Fruit fly (Drosophila melanogaster) whole organism, embryonic: Measurements from ENCODE around the gene CG14947.
A peak's percentile ranks its signal among the peaks of the same experiment; 100 is the strongest.

ENCODE experiments used
- Adf1 ChIP-seq: fragments of 200-800 bp; sonication (Bioruptor generic); IDR thresholded peaks from 2 replicates; pipeline ENCODE4 v1.3.6; 2022; ENCODE audit warnings: missing biosample characterization, missing genetic modification characterization
- CG10209 ChIP-seq: fragments of 200-800 bp; sonication (Bioruptor generic); optimal IDR thresholded peaks from 3 replicates; lab custom pipeline; 2017; ENCODE audit warnings: missing biosample characterization, mild to moderate bottlenecking, missing genetic modification characterization, missing genetic modification reagents
- CG10979 ChIP-seq: fragments of 200-800 bp; sonication (Bioruptor generic); optimal IDR thresholded peaks from 2 replicates; lab custom pipeline; 2018; ENCODE audit warnings: missing biosample characterization, mild to moderate bottlenecking, missing genetic modification characterization, moderate library complexity
- CG12071 ChIP-seq: fragments of 200-800 bp; sonication (Bioruptor generic); optimal IDR thresholded peaks from 3 replicates; lab custom pipeline; 2018; ENCODE audit warnings: missing biosample characterization, mild to moderate bottlenecking, missing genetic modification characterization
- CG12155 ChIP-seq: fragments of 200-800 bp; sonication (Bioruptor generic); optimal IDR thresholded peaks from 3 replicates; lab custom pipeline; 2016; ENCODE audit warnings: missing biosample characterization, missing genetic modification characterization
- CG12659 ChIP-seq: fragments of 200-800 bp; sonication (Bioruptor generic); optimal IDR thresholded peaks from 3 replicates; lab custom pipeline; 2017; ENCODE audit warnings: mild to moderate bottlenecking, missing biosample characterization, missing genetic modification reagents, missing genetic modification characterization
- CG13123 ChIP-seq: fragments of 200-800 bp; sonication (Bioruptor generic); optimal IDR thresholded peaks from 2 replicates; lab custom pipeline; 2016; ENCODE audit warnings: missing biosample characterization, missing genetic modification characterization
- CG13624 ChIP-seq: fragments of 200-800 bp; sonication (Bioruptor generic); optimal IDR thresholded peaks from 2 replicates; lab custom pipeline; 2016; ENCODE audit warnings: missing biosample characterization, missing genetic modification characterization
- CG14441 ChIP-seq: fragments of 200-800 bp; sonication (Bioruptor generic); IDR thresholded peaks from 2 replicates; pipeline ENCODE4 v1.3.6; 2022; ENCODE audit warnings: missing biosample characterization, missing genetic modification characterization
- CG15073 ChIP-seq: fragments of 200-800 bp; sonication (Bioruptor generic); optimal IDR thresholded peaks from 2 replicates; lab custom pipeline; 2016; ENCODE audit warnings: missing biosample characterization, missing genetic modification characterization
- CG16813 ChIP-seq: fragments of 200-800 bp; sonication (Bioruptor generic); IDR thresholded peaks from 3 replicates; pipeline ENCODE4 v1.3.6; 2022; ENCODE audit warnings: missing biosample characterization, missing genetic modification characterization; ENCODE audit not compliant: partially characterized antibody
- CG1832 ChIP-seq: fragments of 200-800 bp; sonication (Bioruptor generic); optimal IDR thresholded peaks from 2 replicates; lab custom pipeline; 2017; ENCODE audit warnings: missing biosample characterization, mild to moderate bottlenecking, missing genetic modification characterization, inconsistent platforms
- CG2712 ChIP-seq: fragments of 200-800 bp; optimal IDR thresholded peaks from 3 replicates; lab custom pipeline; 2019; ENCODE audit warnings: missing biosample characterization, mild to moderate bottlenecking, missing genetic modification characterization, moderate library complexity
- CG31224 ChIP-seq: fragments of 200-800 bp; sonication (Bioruptor generic); IDR thresholded peaks from 2 replicates; pipeline ENCODE4 v1.3.6; 2022; ENCODE audit warnings: missing biosample characterization, missing genetic modification characterization
- CG3995 ChIP-seq: fragments of 200-800 bp; sonication (Bioruptor generic); optimal IDR thresholded peaks from 3 replicates; lab custom pipeline; 2016; ENCODE audit warnings: missing biosample characterization, missing genetic modification characterization
- CG6854 ChIP-seq: fragments of 200-800 bp; sonication (Bioruptor generic); optimal IDR thresholded peaks from 3 replicates; lab custom pipeline; 2017; ENCODE audit warnings: missing biosample characterization, mild to moderate bottlenecking, missing genetic modification characterization
- CG9797 ChIP-seq: fragments of 200-800 bp; sonication (Bioruptor generic); optimal IDR thresholded peaks from 3 replicates; lab custom pipeline; 2018; ENCODE audit warnings: missing biosample characterization, mild to moderate bottlenecking, missing genetic modification characterization
- Deaf1 ChIP-seq: fragments of 200-800 bp; optimal IDR thresholded peaks from 3 replicates; lab custom pipeline; 2019; ENCODE audit warnings: missing biosample characterization, mild to moderate bottlenecking, missing genetic modification characterization, moderate library complexity
- Dll ChIP-seq: fragments of 200-800 bp; sonication (Bioruptor generic); IDR thresholded peaks from 4 replicates; pipeline ENCODE4 v1.3.6; 2022; ENCODE audit warnings: missing biosample characterization, missing genetic modification characterization; ENCODE audit not compliant: partially characterized antibody
- Eip74EF ChIP-seq, 2 experiments: fragments of 200-800 bp in 1 of 2; fragments of >200 bp in 1 of 2; sonication (Bioruptor generic) in 1 of 2; optimal IDR thresholded peaks; 2 replicates each; lab custom pipeline; 2017 to 2019; ENCODE audit warnings: missing biosample characterization in 2 of 2, missing genetic modification characterization in 2 of 2, mild to moderate bottlenecking in 1 of 2, moderate library complexity in 1 of 2
- Hey ChIP-seq: fragments of 200-800 bp; sonication (Bioruptor generic); optimal IDR thresholded peaks from 3 replicates; lab custom pipeline; 2018; ENCODE audit warnings: missing biosample characterization, mild to moderate bottlenecking, missing genetic modification characterization
- Hr51 ChIP-seq, 2 experiments: fragments of 200-800 bp; sonication (Bioruptor generic); optimal IDR thresholded peaks; 2 replicates in 1 of 2; 3 replicates in 1 of 2; lab custom pipeline; 2016 to 2018; ENCODE audit warnings: missing biosample characterization in 2 of 2, missing genetic modification characterization in 2 of 2, mild to moderate bottlenecking in 1 of 2, moderate library complexity in 1 of 2
- Hr78 ChIP-seq, 2 experiments: fragments of 200-800 bp in 1 of 2; fragments of >200 bp in 1 of 2; sonication (Bioruptor generic) in 1 of 2; optimal IDR thresholded peaks; 2 replicates each; lab custom pipeline; 2017 to 2019; ENCODE audit warnings: missing biosample characterization in 2 of 2, missing genetic modification characterization in 2 of 2, mild to moderate bottlenecking in 1 of 2, moderate library complexity in 1 of 2
- MBD-R2 ChIP-seq: fragments of 200-800 bp; sonication (Bioruptor generic); IDR thresholded peaks from 2 replicates; pipeline ENCODE4 v1.3.6; 2022; ENCODE audit warnings: missing biosample characterization, missing genetic modification characterization
- Med ChIP-seq: fragments of 200-800 bp; sonication (Bioruptor generic); peaks from one replicate; lab custom pipeline; 2016; ENCODE audit warnings: missing biosample characterization, missing genetic modification characterization, mild to moderate bottlenecking, inconsistent platforms, moderate library complexity
- Sin3A ChIP-seq: fragments of >200 bp; optimal IDR thresholded peaks from 2 replicates; lab custom pipeline; 2018
- Sox102F ChIP-seq: fragments of 200-800 bp; sonication (Bioruptor generic); optimal IDR thresholded peaks from 2 replicates; lab custom pipeline; 2018; ENCODE audit warnings: missing biosample characterization, mild to moderate bottlenecking, missing genetic modification characterization, moderate library complexity
- ap ChIP-seq: fragments of 200-800 bp; sonication (Bioruptor generic); IDR thresholded peaks from 2 replicates; pipeline ENCODE4 v1.3.6; 2022; ENCODE audit warnings: missing biosample characterization, missing genetic modification characterization
- chinmo ChIP-seq: fragments of 200-800 bp; sonication (Bioruptor generic); IDR thresholded peaks from 4 replicates; pipeline ENCODE4 v1.3.6; 2022; ENCODE audit warnings: missing biosample characterization, missing genetic modification characterization; ENCODE audit not compliant: partially characterized antibody
- crol ChIP-seq: fragments of 200-800 bp; sonication (Bioruptor generic); IDR thresholded peaks from 2 replicates; pipeline ENCODE4 v1.3.6; 2022; ENCODE audit warnings: missing biosample characterization, missing genetic modification characterization
- crp ChIP-seq, 2 experiments: fragments of 200-800 bp; sonication (Bioruptor generic); optimal IDR thresholded peaks; 2 replicates in 1 of 2; 3 replicates in 1 of 2; lab custom pipeline; 2017; ENCODE audit warnings: missing biosample characterization in 2 of 2, missing genetic modification characterization in 2 of 2, mild to moderate bottlenecking in 1 of 2, moderate library complexity in 1 of 2
- da ChIP-seq: fragments of 200-800 bp; sonication (Bioruptor generic); optimal IDR thresholded peaks from 2 replicates; lab custom pipeline; 2016; ENCODE audit warnings: missing biosample characterization, missing genetic modification characterization
- dan ChIP-seq: fragments of 200-800 bp; sonication (Bioruptor generic); IDR thresholded peaks from 2 replicates; pipeline ENCODE4 v1.3.6; 2022; ENCODE audit warnings: missing biosample characterization, missing genetic modification characterization
- en ChIP-seq: fragments of 200-800 bp; sonication (Bioruptor generic); optimal IDR thresholded peaks from 2 replicates; lab custom pipeline; 2016; ENCODE audit warnings: missing biosample characterization, missing genetic modification characterization
- exex ChIP-seq: fragments of 200-800 bp; sonication (Bioruptor generic); optimal IDR thresholded peaks from 4 replicates; lab custom pipeline; 2018; ENCODE audit warnings: missing biosample characterization, mild to moderate bottlenecking, missing genetic modification characterization, moderate library complexity
- fu2 ChIP-seq: fragments of 200-800 bp; sonication (Bioruptor generic); optimal IDR thresholded peaks from 2 replicates; lab custom pipeline; 2016; ENCODE audit warnings: missing biosample characterization, missing genetic modification characterization
- grn ChIP-seq: fragments of 200-800 bp; sonication (Bioruptor generic); optimal IDR thresholded peaks from 3 replicates; lab custom pipeline; 2017; ENCODE audit warnings: missing biosample characterization, missing genetic modification characterization
- ham ChIP-seq: fragments of 200-800 bp; sonication (Bioruptor generic); IDR thresholded peaks from 2 replicates; pipeline ENCODE4 v1.3.6; 2022; ENCODE audit warnings: missing biosample characterization, missing genetic modification characterization
- jigr1 ChIP-seq: fragments of 200-800 bp; sonication (Bioruptor generic); IDR thresholded peaks from 3 replicates; pipeline ENCODE4 v1.3.6; 2022; ENCODE audit warnings: missing biosample characterization, missing genetic modification characterization
- mirr ChIP-seq: fragments of 200-800 bp; sonication (Bioruptor generic); optimal IDR thresholded peaks from 3 replicates; lab custom pipeline; 2018; ENCODE audit warnings: missing biosample characterization, mild to moderate bottlenecking, missing genetic modification characterization
- mld ChIP-seq: fragments of 200-800 bp; sonication (Bioruptor generic); IDR thresholded peaks from 3 replicates; pipeline ENCODE4 v1.3.6; 2022; ENCODE audit warnings: missing biosample characterization, missing genetic modification characterization; ENCODE audit not compliant: partially characterized antibody
- pnt ChIP-seq: fragments of 200-800 bp; sonication (Bioruptor generic); optimal IDR thresholded peaks from 3 replicates; lab custom pipeline; 2016; ENCODE audit warnings: missing biosample characterization, missing genetic modification characterization
- sd ChIP-seq: fragments of 200-800 bp; sonication (Bioruptor generic); optimal IDR thresholded peaks from 3 replicates; lab custom pipeline; 2018; ENCODE audit warnings: missing biosample characterization, mild to moderate bottlenecking, missing genetic modification characterization, moderate library complexity
- sug ChIP-seq: fragments of 200-800 bp; optimal IDR thresholded peaks from 2 replicates; lab custom pipeline; 2019; ENCODE audit warnings: missing biosample characterization, mild to moderate bottlenecking, missing genetic modification characterization, moderate library complexity
- tx ChIP-seq: fragments of 200-800 bp; sonication (Bioruptor generic); optimal IDR thresholded peaks from 2 replicates; lab custom pipeline; 2016; ENCODE audit warnings: missing biosample characterization, missing genetic modification characterization
- wek ChIP-seq: fragments of 200-800 bp; sonication (Bioruptor generic); optimal IDR thresholded peaks from 3 replicates; lab custom pipeline; 2018; ENCODE audit warnings: missing biosample characterization, mild to moderate bottlenecking, missing genetic modification characterization, moderate library complexity

The CG14947 gene

DNA sequence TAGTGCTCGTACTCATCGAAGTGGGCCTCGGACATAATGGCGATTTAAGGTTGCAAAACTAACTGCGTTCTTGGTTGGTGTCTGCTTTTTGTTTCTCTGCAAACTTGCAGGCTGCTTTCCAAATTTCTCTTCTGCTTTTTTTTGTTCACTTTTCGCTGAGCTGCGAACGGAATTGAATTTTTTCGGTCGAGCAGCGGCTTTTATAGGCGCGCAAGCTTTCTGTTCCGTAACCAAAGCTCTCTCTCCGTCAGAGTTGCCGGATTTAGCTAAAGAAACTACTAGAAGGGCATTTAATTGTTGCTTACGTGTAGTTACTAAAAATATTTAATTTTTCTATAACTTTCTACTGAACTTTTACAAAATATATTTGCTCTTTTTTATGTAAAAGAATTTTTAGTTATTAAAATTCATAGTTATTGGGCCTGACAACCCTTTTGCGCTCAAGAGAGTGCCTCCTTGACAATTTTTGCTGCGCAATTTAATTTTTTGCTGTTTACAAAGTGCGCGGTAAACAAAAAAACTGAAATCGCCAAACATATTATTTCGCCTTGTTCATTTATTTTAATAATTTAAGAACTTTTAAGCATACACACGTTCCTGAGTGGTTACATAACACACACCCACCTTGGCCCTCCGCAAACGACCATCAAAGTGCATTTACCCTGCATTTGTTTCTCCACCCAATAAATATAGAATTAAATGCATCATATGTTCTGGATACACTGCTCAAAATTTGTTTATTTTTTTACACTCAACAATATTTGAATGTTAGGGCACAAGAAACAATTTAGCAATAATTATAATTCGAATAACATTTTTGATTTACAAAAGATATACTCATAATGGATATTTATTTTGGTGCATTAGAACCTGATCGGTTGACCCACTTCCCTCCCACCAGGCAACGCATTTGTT, 29.7 kb upstream of the CG14947 start, which contains the start of gene CG6770 (continued):
- 0 out of 3 replicates have a peak, but pooled peaks have one; percentile 19 for TF ChIP-seq mld (GFP tag; lab: Robert Waterston, UW)
- TF ChIP-seq CG31224 (GFP tag; lab: Robert Waterston, UW), result peak; percentile 64
- TF ChIP-seq Med (GFP tag; lab: Kevin White, UChicago), result peak; percentile 92
- peak; percentile 11 for TF ChIP-seq CG15073 (GFP tag; lab: Kevin White, UChicago)
- peak; percentile 89 for TF ChIP-seq CG12659 (GFP tag; lab: Kevin White, UChicago)
- no peak for TF ChIP-seq tx (GFP tag; lab: Kevin White, UChicago)
- no peak for TF ChIP-seq wek (GFP tag; lab: Kevin White, UChicago)
- peak; percentile 73 for TF ChIP-seq CG10209 (GFP tag; lab: Kevin White, UChicago)
- peak; percentile 22; the same call in 1 of the 2 replicates for TF ChIP-seq crol (GFP tag; lab: Robert Waterston, UW)
- TF ChIP-seq CG12071 (GFP tag; lab: Kevin White, UChicago), result peak; percentile 37
- no peak for TF ChIP-seq fu2 (GFP tag; lab: Kevin White, UChicago)
- TF ChIP-seq, all 482 proteins: peak for 353

DNA sequence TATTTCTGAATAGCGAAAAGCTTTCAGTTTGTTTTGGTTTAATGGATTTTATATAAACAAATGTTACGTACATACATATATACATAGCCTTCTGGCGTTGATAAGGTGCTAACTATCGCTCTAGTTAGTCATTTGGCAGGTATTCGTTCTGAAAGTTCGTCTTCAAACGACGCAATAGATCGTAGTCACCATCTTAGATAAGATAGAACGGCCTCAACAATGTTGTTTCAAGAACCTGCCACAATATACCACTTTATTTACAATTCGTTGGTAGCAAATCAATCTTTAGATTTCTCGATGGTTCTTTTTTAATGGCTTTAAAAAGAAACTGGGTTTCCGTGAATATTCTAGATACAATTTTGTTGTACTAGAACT, 29.1 kb upstream of the CG14947 start:
- TF ChIP-seq CG6854 (GFP tag; lab: Kevin White, UChicago), result peak; percentile 29
- peak; percentile 8 for TF ChIP-seq Deaf1 (tag; lab: Kevin White, UChicago)
- TF ChIP-seq Hey (tag; lab: Kevin White, UChicago), result no peak
- TF ChIP-seq chinmo (GFP tag; lab: Robert Waterston, UW), result no peak
- no peak for TF ChIP-seq dan (GFP tag; lab: Robert Waterston, UW)
- no peak for TF ChIP-seq CG2712
- peak; percentile 80 for TF ChIP-seq exex
- peak; percentile 34; the same call in 1 of the 2 replicates for TF ChIP-seq CG14441
- peak; percentile 42 for TF ChIP-seq mirr (GFP tag; lab: Kevin White, UChicago)
- TF ChIP-seq sug (tag; lab: Kevin White, UChicago), result peak; percentile 21
- TF ChIP-seq sd (tag; lab: Kevin White, UChicago), result peak; percentile 98
- peak; percentile 98 for TF ChIP-seq grn (GFP tag; lab: Kevin White, UChicago)
- peak; percentile 75 for TF ChIP-seq CG13624 (GFP tag; lab: Kevin White, UChicago)
- TF ChIP-seq Hr78 (GFP tag; optimal IDR thresholded peaks at IDR 0.05; lab: Kevin White, UChicago), result no peak
- no peak for TF ChIP-seq CG3995 (GFP tag; lab: Kevin White, UChicago)
- no peak for TF ChIP-seq CG10979

DNA sequence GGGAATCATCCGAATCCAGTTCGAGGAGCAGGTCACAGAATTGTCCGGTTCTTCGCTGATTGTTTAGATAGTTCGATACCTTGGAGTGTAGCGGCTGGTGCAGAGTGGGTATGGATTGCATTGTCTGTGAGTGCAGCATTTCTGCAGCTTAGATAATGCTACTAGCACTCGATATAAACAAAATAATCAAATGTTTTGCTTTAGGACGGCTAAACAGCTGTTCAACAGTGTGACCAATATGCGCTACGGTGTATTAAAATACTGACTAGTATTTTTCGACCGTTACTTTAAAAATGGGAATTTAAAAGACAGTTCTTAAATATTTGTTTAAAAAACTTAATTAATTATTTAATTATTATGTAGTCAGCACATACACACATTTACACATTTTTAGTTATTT, 27.2 kb upstream of the CG14947 start, which contains the start of gene Plzf:
Gene Plzf, minus strand, starts transcription at position 196 of the 400 bp plus-strand sequence.
- TF ChIP-seq CG12155 (GFP tag; lab: Kevin White, UChicago), result no peak
- TF ChIP-seq Eip74EF (GFP tag; optimal IDR thresholded peaks at IDR 0.05; lab: Kevin White, UChicago), result no peak
- TF ChIP-seq CG9797 (GFP tag; lab: Kevin White, UChicago), result peak; percentile 66
- no peak for TF ChIP-seq en (GFP tag; lab: Kevin White, UChicago)
- TF ChIP-seq MBD-R2, result peak; percentile 66; the same call in 1 of the 2 replicates
- TF ChIP-seq CG1832, result no peak
- TF ChIP-seq pnt (GFP tag; lab: Kevin White, UChicago), result no peak
- TF ChIP-seq CG13123 (GFP tag; lab: Kevin White, UChicago), result no peak
- TF ChIP-seq Adf1, result no peak
- no peak for TF ChIP-seq da (GFP tag; lab: Kevin White, UChicago)
- TF ChIP-seq crp (GFP tag; optimal IDR thresholded peaks at IDR 0.05; lab: Kevin White, UChicago), result peak; percentile 59 to 91
- TF ChIP-seq ham (GFP tag; lab: Robert Waterston, UW), result no peak
- no peak for TF ChIP-seq jigr1 (GFP tag; lab: Robert Waterston, UW)
- no peak for TF ChIP-seq Hr51 (GFP tag; optimal IDR thresholded peaks at IDR 0.05; lab: Kevin White, UChicago)
- no peak for TF ChIP-seq Sox102F (GFP tag; lab: Kevin White, UChicago)
- peak; percentile 19; the same call in 1 of the 4 replicates for TF ChIP-seq Dll
- TF ChIP-seq fu2 (GFP tag; lab: Kevin White, UChicago), result no peak
- TF ChIP-seq CG16813 (GFP tag; lab: Robert Waterston, UW), result no peak
- TF ChIP-seq ap (GFP tag; lab: Robert Waterston, UW), result no peak
- no peak for TF ChIP-seq Sin3A (lab: Kevin White, UChicago)
